Fruit fly (Drosophila melanogaster) whole organism, wandering third instar larva: Measurements from ENCODE around the gene NK7.1.

Source experiments
- Abd-B ChIP-seq: fragments of >200 bp; optimal IDR thresholded peaks from 2 replicates; lab custom pipeline; 2017; ENCODE audit warnings: missing biosample characterization, missing genetic modification characterization
- CG32264 ChIP-seq: fragments of 200-800 bp; sonication (Bioruptor generic); optimal IDR thresholded peaks from 2 replicates; lab custom pipeline; 2016; ENCODE audit warnings: missing biosample characterization, missing genetic modification characterization
- CG9705 ChIP-seq: fragments of 200-800 bp; sonication (Bioruptor generic); optimal IDR thresholded peaks from 2 replicates; lab custom pipeline; 2018; ENCODE audit warnings: missing biosample characterization, mild to moderate bottlenecking, missing genetic modification characterization
- CrebA ChIP-seq: fragments of 200-800 bp; sonication (Bioruptor generic); optimal IDR thresholded peaks from 2 replicates; lab custom pipeline; 2016; ENCODE audit warnings: missing biosample characterization, mild to moderate bottlenecking, missing genetic modification characterization, borderline replicate concordance
- Dfd ChIP-seq: fragments of >200 bp; optimal IDR thresholded peaks from 2 replicates; lab custom pipeline; 2017; ENCODE audit warnings: missing biosample characterization, missing genetic modification characterization
- Dif ChIP-seq: fragments of 200-275, 200-300 bp; sonication (Bioruptor generic); optimal IDR thresholded peaks from 2 replicates; lab custom pipeline; 2018; ENCODE audit warnings: missing biosample characterization, missing genetic modification characterization; ENCODE audit not compliant: partially characterized antibody
- GATAd ChIP-seq: sonication (Bioruptor generic); optimal IDR thresholded peaks from 2 replicates; lab custom pipeline; 2016; ENCODE audit warnings: missing biosample characterization, missing genetic modification characterization
- HLH106 ChIP-seq: fragments of 200-800 bp; optimal IDR thresholded peaks from 3 replicates; lab custom pipeline; 2019; ENCODE audit warnings: missing biosample characterization, mild to moderate bottlenecking, missing genetic modification characterization, moderate library complexity
- Hnf4 ChIP-seq: fragments of 200-800 bp; sonication (Bioruptor generic); optimal IDR thresholded peaks from 2 replicates; lab custom pipeline; 2016; ENCODE audit warnings: missing biosample characterization, mild to moderate bottlenecking, missing genetic modification characterization
- Hr78 ChIP-seq: fragments of >200 bp; optimal IDR thresholded peaks from 2 replicates; lab custom pipeline; 2017; ENCODE audit warnings: missing biosample characterization, missing genetic modification characterization
- Hr83 ChIP-seq: fragments of 200-300 bp; sonication (Bioruptor generic); optimal IDR thresholded peaks from 2 replicates; lab custom pipeline; 2016; ENCODE audit warnings: missing biosample characterization, mild to moderate bottlenecking, missing genetic modification characterization, moderate library complexity; ENCODE audit not compliant: poor library complexity, severe bottlenecking
- Jra ChIP-seq: sonication (Bioruptor generic); optimal IDR thresholded peaks from 2 replicates; lab custom pipeline; 2016; ENCODE audit warnings: missing biosample characterization, missing genetic modification characterization
- Mio ChIP-seq: sonication (Bioruptor generic); optimal IDR thresholded peaks from 2 replicates; lab custom pipeline; 2016; ENCODE audit warnings: missing biosample characterization, missing genetic modification characterization
- Myc ChIP-seq: fragments of >200 bp; optimal IDR thresholded peaks from 2 replicates; lab custom pipeline; 2017
- N ChIP-seq: fragments of >200 bp; optimal IDR thresholded peaks from 2 replicates; lab custom pipeline; 2018; ENCODE audit warnings: missing biosample characterization, missing external identifiers, missing genetic modification characterization
- OdsH ChIP-seq: fragments of 200-800 bp; sonication (Bioruptor generic); optimal IDR thresholded peaks from 2 replicates; lab custom pipeline; 2016; ENCODE audit warnings: missing biosample characterization, mild to moderate bottlenecking, missing genetic modification characterization
- Rel ChIP-seq, 2 experiments: fragments of 200-800 bp; sonication (Bioruptor generic) in 1 of 2; optimal IDR thresholded peaks; 2 replicates in 1 of 2; 3 replicates in 1 of 2; lab custom pipeline; 2016 to 2019; ENCODE audit warnings: mild to moderate bottlenecking in 2 of 2, missing biosample characterization in 2 of 2, missing genetic modification characterization in 2 of 2, moderate library complexity in 1 of 2
- Sp1 ChIP-seq: fragments of 200-800 bp; sonication (Bioruptor generic); optimal IDR thresholded peaks from 3 replicates; lab custom pipeline; 2019; ENCODE audit warnings: missing biosample characterization, mild to moderate bottlenecking, missing genetic modification characterization, moderate library complexity
- Vsx2 ChIP-seq: fragments of 200-300, 225-300 bp; sonication (Bioruptor generic); optimal IDR thresholded peaks from 2 replicates; lab custom pipeline; 2018; ENCODE audit warnings: missing biosample characterization, missing genetic modification characterization; ENCODE audit not compliant: partially characterized antibody
- br ChIP-seq: fragments of 200-800 bp; sonication (Bioruptor generic); optimal IDR thresholded peaks from 2 replicates; lab custom pipeline; 2016; ENCODE audit warnings: missing biosample characterization, missing genetic modification characterization
- brk ChIP-seq: fragments of 200-800 bp; sonication (Bioruptor generic); optimal IDR thresholded peaks from 2 replicates; lab custom pipeline; 2016; ENCODE audit warnings: missing biosample characterization, mild to moderate bottlenecking, missing genetic modification characterization
- dl ChIP-seq, 2 experiments: fragments of 175-275, 200-275 bp in 1 of 2; fragments of 200-275 bp in 1 of 2; sonication (Bioruptor generic); optimal IDR thresholded peaks; lab custom pipeline; 2018; ENCODE audit warnings: mild to moderate bottlenecking in 2 of 2, missing biosample characterization in 2 of 2, missing genetic modification characterization in 2 of 2, moderate library complexity in 2 of 2; ENCODE audit not compliant: partially characterized antibody in 2 of 2, insufficient read depth in 1 of 2
- dmrt93B ChIP-seq: fragments of 200-800 bp; sonication (Bioruptor generic); optimal IDR thresholded peaks from 2 replicates; lab custom pipeline; 2018; ENCODE audit warnings: missing biosample characterization, mild to moderate bottlenecking, missing genetic modification characterization
- dsf ChIP-seq: sonication (Bioruptor generic); optimal IDR thresholded peaks from 2 replicates; lab custom pipeline; 2016; ENCODE audit warnings: missing biosample characterization, missing genetic modification characterization, borderline replicate concordance
- ey ChIP-seq: fragments of 200-800 bp; sonication (Bioruptor generic); optimal IDR thresholded peaks from 2 replicates; lab custom pipeline; 2016; ENCODE audit warnings: missing biosample characterization, missing genetic modification characterization
- fru ChIP-seq: fragments of 200-800 bp; sonication (Bioruptor generic); optimal IDR thresholded peaks from 3 replicates; lab custom pipeline; 2016; ENCODE audit warnings: missing biosample characterization, mild to moderate bottlenecking, missing genetic modification characterization
- h ChIP-seq: fragments of 200-800 bp; sonication (Bioruptor generic); optimal IDR thresholded peaks from 3 replicates; lab custom pipeline; 2016; ENCODE audit warnings: missing biosample characterization, mild to moderate bottlenecking, missing genetic modification characterization
- jim ChIP-seq: fragments of 175-275, 200-325 bp; sonication (Bioruptor generic); optimal IDR thresholded peaks from 2 replicates; lab custom pipeline; 2016; ENCODE audit warnings: missing biosample characterization, mild to moderate bottlenecking, missing genetic modification characterization
- lola ChIP-seq: fragments of >200 bp; optimal IDR thresholded peaks from 2 replicates; lab custom pipeline; 2017; ENCODE audit warnings: missing biosample characterization, missing genetic modification characterization
- pan ChIP-seq: fragments of >200 bp; optimal IDR thresholded peaks from 2 replicates; lab custom pipeline; 2017
- psq ChIP-seq: fragments of 200-800 bp; sonication (Bioruptor generic); optimal IDR thresholded peaks from 3 replicates; lab custom pipeline; 2017; ENCODE audit warnings: missing biosample characterization, mild to moderate bottlenecking, missing genetic modification characterization, moderate library complexity
- rgr ChIP-seq: fragments of 200-800 bp; sonication (Bioruptor generic); optimal IDR thresholded peaks from 3 replicates; lab custom pipeline; 2016; ENCODE audit warnings: missing biosample characterization, mild to moderate bottlenecking, missing genetic modification characterization
- sage ChIP-seq: fragments of 200-800 bp; sonication (Bioruptor generic); optimal IDR thresholded peaks from 2 replicates; lab custom pipeline; 2016; ENCODE audit warnings: missing biosample characterization, mild to moderate bottlenecking, missing genetic modification characterization
- tai ChIP-seq: sonication (Bioruptor generic); optimal IDR thresholded peaks from 2 replicates; lab custom pipeline; 2016; ENCODE audit warnings: missing biosample characterization, missing genetic modification characterization
- usp ChIP-seq: fragments of >200 bp; optimal IDR thresholded peaks from 2 replicates; lab custom pipeline; 2017; ENCODE audit warnings: missing biosample characterization, missing genetic modification characterization
- woc ChIP-seq: sonication (Bioruptor generic); optimal IDR thresholded peaks from 2 replicates; lab custom pipeline; 2016; ENCODE audit warnings: missing biosample characterization, mild to moderate bottlenecking, missing genetic modification characterization

NK7.1 gene

DNA sequence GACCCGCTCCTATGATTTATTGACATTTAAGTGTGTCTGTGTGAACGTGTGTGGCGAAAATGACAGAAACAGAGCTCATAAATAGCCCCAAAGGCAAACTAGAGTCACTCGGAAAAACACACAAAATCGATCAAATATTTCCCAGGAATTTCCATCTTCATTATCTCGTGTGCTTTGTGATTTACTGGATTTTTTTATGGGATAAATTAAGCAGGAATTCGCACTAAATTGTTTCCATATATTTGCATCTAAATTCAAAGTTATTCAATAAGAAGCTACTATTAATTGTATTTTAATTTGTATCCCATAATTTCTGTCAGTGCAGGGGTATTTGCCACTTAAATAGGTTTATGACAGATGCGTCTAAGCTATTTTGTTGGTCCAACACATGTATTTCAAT is 40.0 kb downstream of the NK7.1 start:
- TF ChIP-seq ey, result no peak
- TF ChIP-seq pan (lab: Kevin White, UChicago), result no peak
- TF ChIP-seq CG32264 (GFP tag; lab: Kevin White, UChicago), result no peak
- no peak for TF ChIP-seq Dif (GFP tag; lab: Kevin White, UChicago)
- TF ChIP-seq Hr78 (GFP tag; lab: Kevin White, UChicago), result no peak
- no peak for TF ChIP-seq dmrt93B
- no peak for TF ChIP-seq lola (GFP tag; lab: Kevin White, UChicago)
- TF ChIP-seq Hr83 (GFP tag; lab: Kevin White, UChicago), result no peak
- TF ChIP-seq CrebA (GFP tag; lab: Kevin White, UChicago), result no peak
- no peak for TF ChIP-seq psq (GFP tag; lab: Kevin White, UChicago)
- no peak for TF ChIP-seq Abd-B (GFP tag; lab: Kevin White, UChicago)
- TF ChIP-seq Jra, result no peak

DNA sequence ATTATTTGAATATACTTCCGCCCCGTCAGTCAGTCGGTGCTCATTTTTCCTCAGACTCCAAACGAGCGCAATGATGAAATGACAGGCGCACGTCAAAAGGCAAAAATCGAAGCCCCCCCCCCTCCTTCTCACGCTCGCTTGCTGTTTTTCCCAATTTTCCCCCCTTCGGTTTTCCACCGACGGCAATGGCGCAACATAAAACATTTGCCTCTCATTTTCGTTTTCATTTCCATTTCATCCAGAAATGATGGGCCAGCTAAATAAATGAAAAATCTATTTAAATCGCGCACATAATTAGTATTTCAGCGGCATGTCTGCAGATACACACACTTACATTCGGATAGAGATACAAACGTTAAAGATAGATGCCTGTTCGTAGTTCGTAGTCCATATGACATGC is 41.3 kb downstream of the NK7.1 start:
- TF ChIP-seq lola (GFP tag; lab: Kevin White, UChicago), result no peak
- no peak for TF ChIP-seq Dif (GFP tag; lab: Kevin White, UChicago)
- no peak for TF ChIP-seq Rel (GFP tag; optimal IDR thresholded peaks at IDR 0.05; lab: Kevin White, UChicago)
- no peak for TF ChIP-seq Rel (tag; optimal IDR thresholded peaks at IDR 0.05; lab: Kevin White, UChicago)
- no peak for TF ChIP-seq Abd-B (GFP tag; lab: Kevin White, UChicago)
- TF ChIP-seq Sp1 (GFP tag; lab: Kevin White, UChicago), result no peak
- TF ChIP-seq Vsx2 (GFP tag; lab: Kevin White, UChicago), result no peak
- TF ChIP-seq brk (GFP tag; lab: Kevin White, UChicago), result no peak
- TF ChIP-seq Dfd, result no peak
- no peak for TF ChIP-seq h (GFP tag; lab: Kevin White, UChicago)
- TF ChIP-seq dsf (GFP tag; lab: Kevin White, UChicago), result no peak
- TF ChIP-seq Mio (GFP tag; lab: Kevin White, UChicago), result no peak
- TF ChIP-seq N (GFP tag; lab: Kevin White, UChicago), result no peak
- TF ChIP-seq jim, result no peak
- TF ChIP-seq Hr78 (GFP tag; lab: Kevin White, UChicago), result no peak
- TF ChIP-seq ey, result no peak
- TF ChIP-seq tai (GFP tag; lab: Kevin White, UChicago), result no peak
- TF ChIP-seq, all 38 proteins: peak for 0

DNA sequence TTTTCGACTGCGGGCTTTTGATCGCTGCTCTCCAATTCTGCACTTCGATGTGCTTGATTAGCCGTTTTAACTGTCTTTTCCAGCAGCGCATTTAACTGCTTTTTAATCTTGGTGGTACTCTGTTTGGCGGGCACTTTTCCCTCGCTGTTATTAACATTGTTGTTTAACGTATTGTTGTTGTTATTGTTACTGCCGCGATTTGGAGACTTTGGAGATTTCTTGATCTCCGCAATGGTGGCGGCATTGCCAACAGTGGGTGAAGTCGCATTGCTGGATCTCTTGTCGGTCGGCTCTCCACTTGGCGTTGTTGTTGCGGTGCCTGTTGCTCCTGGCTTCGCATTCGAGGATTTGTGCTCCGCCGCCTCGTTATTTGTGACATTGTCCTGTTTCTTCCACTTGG is 42.1 kb downstream of the NK7.1 start:
- TF ChIP-seq usp (GFP tag; lab: Kevin White, UChicago) (no peak), lola (GFP tag; lab: Kevin White, UChicago) (no peak), Dfd (no peak), br (GFP tag; lab: Kevin White, UChicago) (no peak), fru (GFP tag; lab: Kevin White, UChicago) (no peak), psq (GFP tag; lab: Kevin White, UChicago) (no peak)

- TF ChIP-seq Rel (GFP tag; optimal IDR thresholded peaks at IDR 0.05; lab: Kevin White, UChicago) (no peak), Rel (tag; optimal IDR thresholded peaks at IDR 0.05; lab: Kevin White, UChicago) (no peak), Hnf4 (GFP tag; lab: Kevin White, UChicago) (no peak), dsf (GFP tag; lab: Kevin White, UChicago) (no peak), br (GFP tag; lab: Kevin White, UChicago) (no peak), CG9705 (no peak), ey (no peak), psq (GFP tag; lab: Kevin White, UChicago) (no peak), sage (GFP tag; lab: Kevin White, UChicago) (no peak), Jra (no peak), jim (no peak), CrebA (GFP tag; lab: Kevin White, UChicago) (no peak)
Observed at dm6 chr3R:14329549-14329948, 43.2 kb downstream of the NK7.1 start.

DNA sequence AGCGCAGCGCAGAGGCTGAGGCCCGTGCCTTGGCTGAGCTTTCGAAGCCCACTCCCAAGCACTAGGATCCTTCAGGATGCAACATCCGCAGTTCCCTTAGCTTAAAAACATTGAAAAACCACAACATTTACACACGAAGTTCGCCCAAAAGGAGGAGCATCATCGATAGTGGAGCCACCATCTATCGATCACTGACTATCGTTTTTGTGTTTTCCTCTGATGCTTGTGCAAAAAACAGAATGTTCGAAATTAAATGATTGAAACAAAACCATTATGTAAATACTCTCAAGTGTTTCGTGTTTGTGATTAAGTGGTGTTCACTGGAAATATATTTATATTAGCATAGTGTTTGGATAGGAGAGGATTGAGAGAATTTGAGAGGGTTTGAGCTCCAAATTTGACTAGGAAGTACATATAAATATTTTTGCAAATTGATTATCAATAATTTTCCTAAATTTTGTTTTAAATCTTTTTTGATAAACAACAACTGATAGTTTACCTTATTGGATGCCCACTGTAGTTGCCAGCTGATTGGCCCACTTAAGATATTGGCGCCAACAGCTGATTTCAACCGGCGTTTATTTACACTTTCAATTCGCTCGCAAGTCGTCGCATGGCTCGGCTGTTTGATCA is 45.2 kb downstream of the NK7.1 start, which contains the start of gene spn-B:
Gene spn-B, plus strand, starts transcription at position 580 of the 633 bp plus-strand sequence.
- TF ChIP-seq brk (GFP tag; lab: Kevin White, UChicago) (peak; percentile 86), ey (peak; percentile 75), pan (lab: Kevin White, UChicago) (no peak), HLH106 (tag; lab: Kevin White, UChicago) (peak; percentile 76), woc (GFP tag; lab: Kevin White, UChicago) (peak; percentile 88), dsf (GFP tag; lab: Kevin White, UChicago) (peak; percentile 48), Hr78 (GFP tag; lab: Kevin White, UChicago) (no peak), Hr83 (GFP tag; lab: Kevin White, UChicago) (peak; percentile 33), Jra (peak; percentile 61), Myc (lab: Kevin White, UChicago) (no peak), OdsH (GFP tag; lab: Kevin White, UChicago) (peak; percentile 80), Vsx2 (GFP tag; lab: Kevin White, UChicago) (peak; percentile 28), psq (GFP tag; lab: Kevin White, UChicago) (peak; percentile 71), N (GFP tag; lab: Kevin White, UChicago) (no peak), Dif (GFP tag; lab: Kevin White, UChicago) (no peak), sage (GFP tag; lab: Kevin White, UChicago) (peak; percentile 70), Hnf4 (GFP tag; lab: Kevin White, UChicago) (peak; percentile 80), Mio (GFP tag; lab: Kevin White, UChicago) (no peak), Rel (GFP tag; optimal IDR thresholded peaks at IDR 0.05; lab: Kevin White, UChicago) (no peak), Rel (tag; optimal IDR thresholded peaks at IDR 0.05; lab: Kevin White, UChicago) (peak; percentile 32), usp (GFP tag; lab: Kevin White, UChicago) (no peak), rgr (GFP tag; lab: Kevin White, UChicago) (peak; percentile 85), dl (GFP tag; optimal IDR thresholded peaks at IDR 0.05; lab: Kevin White, UChicago; ENCODE audit: insufficient read depth in 1 of 2, partially characterized antibody in 2 of 2) (no peak), Dfd (no peak), GATAd (GFP tag; lab: Kevin White, UChicago) (no peak)
